Fruit fly (Drosophila melanogaster) whole organism, embryonic: ENCODE results near the gene CG6470.

Experiments
- Abd-B ChIP-seq: fragments of 200-800 bp; sonication (Bioruptor generic); optimal IDR thresholded peaks from 2 replicates; lab custom pipeline; 2018; ENCODE audit warnings: missing biosample characterization, mild to moderate bottlenecking, missing genetic modification characterization, moderate library complexity
- Atf-2 ChIP-seq: fragments of 200-800 bp; sonication (Bioruptor generic); optimal IDR thresholded peaks from 2 replicates; lab custom pipeline; 2016; ENCODE audit warnings: missing biosample characterization, missing genetic modification characterization
- Atf3 ChIP-seq: fragments of 200-800 bp; sonication (Bioruptor generic); optimal IDR thresholded peaks from 3 replicates; lab custom pipeline; 2016; ENCODE audit warnings: missing biosample characterization, missing genetic modification characterization
- Bgb ChIP-seq: fragments of 200-800 bp; sonication (Bioruptor generic); IDR thresholded peaks from 2 replicates; pipeline ENCODE4 v1.3.6; 2022; ENCODE audit warnings: missing biosample characterization, missing genetic modification characterization; ENCODE audit not compliant: partially characterized antibody
- CG10366 ChIP-seq: fragments of 200-800 bp; sonication (Bioruptor generic); IDR thresholded peaks from 2 replicates; pipeline ENCODE4 v1.3.6; 2022; ENCODE audit warnings: missing biosample characterization, missing genetic modification characterization
- CG11093 ChIP-seq: fragments of 200-800 bp; sonication (Bioruptor generic); IDR thresholded peaks from 3 replicates; pipeline ENCODE4 v1.3.6; 2022; ENCODE audit warnings: missing biosample characterization, missing genetic modification characterization
- CG12659 ChIP-seq: fragments of 200-800 bp; sonication (Bioruptor generic); optimal IDR thresholded peaks from 3 replicates; lab custom pipeline; 2017; ENCODE audit warnings: mild to moderate bottlenecking, missing biosample characterization, missing genetic modification reagents, missing genetic modification characterization
- CG12744 ChIP-seq: fragments of 200-800 bp; sonication (Bioruptor generic); optimal IDR thresholded peaks from 2 replicates; lab custom pipeline; 2016; ENCODE audit warnings: missing biosample characterization, missing genetic modification characterization
- CG15696 ChIP-seq: fragments of 200-800 bp; sonication (Bioruptor generic); optimal IDR thresholded peaks from 2 replicates; lab custom pipeline; 2019; ENCODE audit warnings: missing biosample characterization, mild to moderate bottlenecking, missing genetic modification characterization, moderate library complexity
- CG16813 ChIP-seq: fragments of 200-800 bp; sonication (Bioruptor generic); IDR thresholded peaks from 3 replicates; pipeline ENCODE4 v1.3.6; 2022; ENCODE audit warnings: missing biosample characterization, missing genetic modification characterization; ENCODE audit not compliant: partially characterized antibody
- CG16815 ChIP-seq: fragments of 200-800 bp; sonication (Bioruptor generic); optimal IDR thresholded peaks from 3 replicates; lab custom pipeline; 2017; ENCODE audit warnings: missing biosample characterization, mild to moderate bottlenecking, missing genetic modification characterization
- CG2129 ChIP-seq: fragments of 200-800 bp; sonication (Bioruptor generic); IDR thresholded peaks from 2 replicates; pipeline ENCODE4 v1.3.6; 2022; ENCODE audit warnings: missing biosample characterization, missing genetic modification characterization; ENCODE audit not compliant: partially characterized antibody
- CG32772 ChIP-seq: fragments of 200-800 bp; sonication (Bioruptor generic); IDR thresholded peaks from 2 replicates; pipeline ENCODE4 v1.3.6; 2022; ENCODE audit warnings: missing biosample characterization, missing genetic modification characterization
- CG34376 ChIP-seq: fragments of 200-800 bp; sonication (Bioruptor generic); optimal IDR thresholded peaks from 2 replicates; lab custom pipeline; 2018; ENCODE audit warnings: missing biosample characterization, mild to moderate bottlenecking, missing genetic modification characterization
- CG43689 ChIP-seq: fragments of 200-800 bp; sonication (Bioruptor generic); IDR thresholded peaks from 2 replicates; pipeline ENCODE4 v1.3.6; 2022; ENCODE audit warnings: missing biosample characterization, missing genetic modification characterization
- CG4617 ChIP-seq: fragments of 200-800 bp; sonication (Bioruptor generic); optimal IDR thresholded peaks from 3 replicates; lab custom pipeline; 2016; ENCODE audit warnings: missing biosample characterization, missing genetic modification characterization, borderline replicate concordance
- CG4820 ChIP-seq: fragments of 200-800 bp; sonication (Bioruptor generic); optimal IDR thresholded peaks from 3 replicates; lab custom pipeline; 2016; ENCODE audit warnings: missing biosample characterization, missing genetic modification characterization
- CG7271 ChIP-seq: fragments of 200-800 bp; sonication (Bioruptor generic); optimal IDR thresholded peaks from 2 replicates; lab custom pipeline; 2018; ENCODE audit warnings: missing biosample characterization, mild to moderate bottlenecking, missing genetic modification characterization, moderate library complexity
- CG8944 ChIP-seq: fragments of 200-800 bp; sonication (Bioruptor generic); optimal IDR thresholded peaks from 3 replicates; lab custom pipeline; 2016; ENCODE audit warnings: missing biosample characterization, missing genetic modification characterization
- CG9215 ChIP-seq: fragments of 200-800 bp; sonication (Bioruptor generic); IDR thresholded peaks from 2 replicates; pipeline ENCODE4 v1.3.6; 2022; ENCODE audit warnings: missing biosample characterization, missing genetic modification characterization
- CG9876 ChIP-seq: fragments of 200-800 bp; sonication (Bioruptor generic); optimal IDR thresholded peaks from 2 replicates; lab custom pipeline; 2016; ENCODE audit warnings: missing biosample characterization, missing genetic modification characterization
- ERR ChIP-seq: fragments of 200-800 bp; sonication (Bioruptor generic); optimal IDR thresholded peaks from 2 replicates; lab custom pipeline; 2016; ENCODE audit warnings: missing biosample characterization, missing genetic modification characterization
- Ets65A ChIP-seq: fragments of 200-800 bp; sonication (Bioruptor generic); peaks from one replicate; lab custom pipeline; 2016; ENCODE audit warnings: missing biosample characterization, missing genetic modification characterization
- GATAe ChIP-seq: fragments of 200-800 bp; sonication (Bioruptor generic); conservative IDR thresholded peaks from 2 replicates; pipeline ENCODE4 v1.3.6; 2022; ENCODE audit warnings: missing biosample characterization, missing genetic modification characterization
- Hr78 ChIP-seq, 2 experiments: fragments of 200-800 bp in 1 of 2; fragments of >200 bp in 1 of 2; sonication (Bioruptor generic) in 1 of 2; optimal IDR thresholded peaks; 2 replicates each; lab custom pipeline; 2017 to 2019; ENCODE audit warnings: missing biosample characterization in 2 of 2, missing genetic modification characterization in 2 of 2, mild to moderate bottlenecking in 1 of 2, moderate library complexity in 1 of 2
- Med ChIP-seq: fragments of 200-800 bp; sonication (Bioruptor generic); peaks from one replicate; lab custom pipeline; 2016; ENCODE audit warnings: missing biosample characterization, missing genetic modification characterization, mild to moderate bottlenecking, inconsistent platforms, moderate library complexity
- Oaz ChIP-seq: fragments of 200-800 bp; sonication (Bioruptor generic); IDR thresholded peaks from 2 replicates; pipeline ENCODE4 v1.3.6; 2022; ENCODE audit warnings: missing biosample characterization, missing genetic modification characterization
- Optix ChIP-seq: fragments of 200-800 bp; sonication (Bioruptor generic); IDR thresholded peaks from 3 replicates; pipeline ENCODE4 v1.3.6; 2022; ENCODE audit warnings: missing biosample characterization, missing genetic modification characterization
- Trl ChIP-seq, 3 experiments: fragments of >200 bp in 2 of 3; fragments of 200-800 bp in 1 of 3; sonication (Bioruptor generic) in 1 of 3; optimal IDR thresholded peaks; 2 replicates in 1 of 3; 3 replicates in 2 of 3; lab custom pipeline; 2016 to 2017; ENCODE audit warnings: missing biosample characterization in 1 of 3, missing genetic modification characterization in 1 of 3
- Vsx1 ChIP-seq: fragments of 200-800 bp; sonication (Bioruptor generic); optimal IDR thresholded peaks from 2 replicates; lab custom pipeline; 2017; ENCODE audit warnings: missing biosample characterization, mild to moderate bottlenecking, missing genetic modification characterization, missing genetic modification reagents
- amos ChIP-seq: fragments of 200-800 bp; sonication (Bioruptor generic); IDR thresholded peaks from 2 replicates; pipeline ENCODE4 v1.3.6; 2022; ENCODE audit warnings: missing biosample characterization, missing genetic modification characterization; ENCODE audit not compliant: partially characterized antibody
- bigmax ChIP-seq: fragments of 200-800 bp; sonication (Bioruptor generic); optimal IDR thresholded peaks from 2 replicates; lab custom pipeline; 2018; ENCODE audit warnings: missing biosample characterization, mild to moderate bottlenecking, missing genetic modification characterization
- bowl ChIP-seq: fragments of 200-800 bp; sonication (Bioruptor generic); IDR thresholded peaks from 2 replicates; pipeline ENCODE4 v1.3.6; 2022; ENCODE audit warnings: missing biosample characterization, missing genetic modification characterization
- btn ChIP-seq: fragments of 200-800 bp; sonication (Bioruptor generic); optimal IDR thresholded peaks from 2 replicates; lab custom pipeline; 2016; ENCODE audit warnings: missing biosample characterization, missing genetic modification characterization
- chinmo ChIP-seq: fragments of 200-800 bp; sonication (Bioruptor generic); IDR thresholded peaks from 4 replicates; pipeline ENCODE4 v1.3.6; 2022; ENCODE audit warnings: missing biosample characterization, missing genetic modification characterization; ENCODE audit not compliant: partially characterized antibody
- dm ChIP-seq: fragments of 200-800 bp; sonication (Bioruptor generic); optimal IDR thresholded peaks from 3 replicates; lab custom pipeline; 2016; ENCODE audit warnings: missing biosample characterization, missing genetic modification characterization
- dmrt99B ChIP-seq: fragments of 200-800 bp; sonication (Bioruptor generic); optimal IDR thresholded peaks from 2 replicates; lab custom pipeline; 2018; ENCODE audit warnings: missing biosample characterization, mild to moderate bottlenecking, missing genetic modification characterization, moderate library complexity
- exex ChIP-seq: fragments of 200-800 bp; sonication (Bioruptor generic); optimal IDR thresholded peaks from 4 replicates; lab custom pipeline; 2018; ENCODE audit warnings: missing biosample characterization, mild to moderate bottlenecking, missing genetic modification characterization, moderate library complexity
- ind ChIP-seq: fragments of 200-800 bp; sonication (Bioruptor generic); optimal IDR thresholded peaks from 3 replicates; lab custom pipeline; 2016; ENCODE audit warnings: missing biosample characterization, missing genetic modification characterization
- knrl ChIP-seq: fragments of 200-800 bp; sonication (Bioruptor generic); IDR thresholded peaks from 3 replicates; pipeline ENCODE4 v1.3.6; 2022; ENCODE audit warnings: missing biosample characterization, missing genetic modification characterization; ENCODE audit not compliant: partially characterized antibody
- lab ChIP-seq: fragments of 200-800 bp; sonication (Bioruptor generic); optimal IDR thresholded peaks from 3 replicates; lab custom pipeline; 2017; ENCODE audit warnings: missing biosample characterization, missing genetic modification characterization, mild to moderate bottlenecking, moderate library complexity, missing genetic modification reagents
- lbe ChIP-seq: fragments of 200-800 bp; sonication (Bioruptor generic); optimal IDR thresholded peaks from 2 replicates; lab custom pipeline; 2016; ENCODE audit warnings: missing biosample characterization, mild to moderate bottlenecking, missing genetic modification characterization
- nom ChIP-seq: fragments of 200-800 bp; sonication (Bioruptor generic); optimal IDR thresholded peaks from 2 replicates; lab custom pipeline; 2017; ENCODE audit warnings: missing biosample characterization, missing genetic modification characterization, mild to moderate bottlenecking, moderate library complexity, missing genetic modification reagents
- pho ChIP-seq: fragments of 200-800 bp; sonication (Bioruptor generic); optimal IDR thresholded peaks from 2 replicates; lab custom pipeline; 2016; ENCODE audit warnings: missing biosample characterization, missing genetic modification characterization
- pnt ChIP-seq: fragments of 200-800 bp; sonication (Bioruptor generic); optimal IDR thresholded peaks from 3 replicates; lab custom pipeline; 2016; ENCODE audit warnings: missing biosample characterization, missing genetic modification characterization
- sna ChIP-seq: fragments of 200-800 bp; sonication (Bioruptor generic); IDR thresholded peaks from 2 replicates; pipeline ENCODE4 v1.3.6; 2022; ENCODE audit warnings: missing biosample characterization, missing genetic modification characterization; ENCODE audit not compliant: partially characterized antibody
- sug ChIP-seq: fragments of 200-800 bp; optimal IDR thresholded peaks from 2 replicates; lab custom pipeline; 2019; ENCODE audit warnings: missing biosample characterization, mild to moderate bottlenecking, missing genetic modification characterization, moderate library complexity
- toy ChIP-seq: fragments of 200-800 bp; sonication (Bioruptor generic); IDR thresholded peaks from 2 replicates; pipeline ENCODE4 v1.3.6; 2022; ENCODE audit warnings: missing biosample characterization, missing genetic modification characterization

Gene CG6470

DNA sequence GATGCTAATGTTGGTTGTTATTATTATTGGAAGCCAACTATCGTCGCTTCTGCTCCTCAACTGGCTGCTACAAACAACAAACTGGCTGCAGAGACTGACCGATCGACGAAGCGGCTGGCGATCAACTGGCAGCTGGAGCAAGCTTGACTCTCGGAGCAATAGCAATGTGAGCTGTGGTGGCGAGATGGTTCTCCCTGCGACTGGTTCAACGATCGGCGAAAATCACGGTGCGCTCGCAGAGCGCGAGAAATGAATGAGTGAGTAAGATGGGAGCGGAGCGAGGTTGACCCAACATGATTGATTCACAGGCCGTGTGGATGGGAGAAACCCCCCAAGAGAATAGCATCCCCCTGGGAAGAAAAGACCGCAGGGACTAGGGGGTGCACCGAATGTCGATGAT is 25.2 kb downstream of the CG6470 start, which contains the start of gene CG15046 (continued):
- TF ChIP-seq pho (GFP tag; lab: Kevin White, UChicago) (no peak), Trl (optimal IDR thresholded peaks at IDR 0.05; lab: Kevin White, UChicago) (peak; percentile 27 to 55), Trl (GFP tag; optimal IDR thresholded peaks at IDR 0.05; lab: Kevin White, UChicago) (no peak), pnt (no peak), btn (GFP tag; lab: Kevin White, UChicago) (no peak), CG4820 (GFP tag; lab: Kevin White, UChicago) (no peak), CG12659 (GFP tag; lab: Kevin White, UChicago) (no peak), CG9215 (no peak), knrl (GFP tag; lab: Robert Waterston, UW) (peak; percentile 22; the same call in 1 of the 3 replicates), ERR (GFP tag; lab: Kevin White, UChicago) (no peak), lab (GFP tag; lab: Kevin White, UChicago) (no peak), chinmo (GFP tag; lab: Robert Waterston, UW) (0 out of 4 replicates have a peak, but pooled peaks have one; percentile 60), Oaz (GFP tag; lab: Robert Waterston, UW) (no peak), dmrt99B (tag; lab: Kevin White, UChicago) (no peak), CG43689 (GFP tag; lab: Robert Waterston, UW) (no peak), CG16815 (no peak), GATAe (GFP tag; lab: Robert Waterston, UW) (no peak), dm (GFP tag; lab: Kevin White, UChicago) (no peak), Vsx1 (GFP tag; lab: Kevin White, UChicago) (no peak), Med (GFP tag; lab: Kevin White, UChicago) (peak; percentile 65), CG9876 (GFP tag; lab: Kevin White, UChicago) (no peak), amos (GFP tag; lab: Robert Waterston, UW) (no peak), CG2129 (no peak)

DNA sequence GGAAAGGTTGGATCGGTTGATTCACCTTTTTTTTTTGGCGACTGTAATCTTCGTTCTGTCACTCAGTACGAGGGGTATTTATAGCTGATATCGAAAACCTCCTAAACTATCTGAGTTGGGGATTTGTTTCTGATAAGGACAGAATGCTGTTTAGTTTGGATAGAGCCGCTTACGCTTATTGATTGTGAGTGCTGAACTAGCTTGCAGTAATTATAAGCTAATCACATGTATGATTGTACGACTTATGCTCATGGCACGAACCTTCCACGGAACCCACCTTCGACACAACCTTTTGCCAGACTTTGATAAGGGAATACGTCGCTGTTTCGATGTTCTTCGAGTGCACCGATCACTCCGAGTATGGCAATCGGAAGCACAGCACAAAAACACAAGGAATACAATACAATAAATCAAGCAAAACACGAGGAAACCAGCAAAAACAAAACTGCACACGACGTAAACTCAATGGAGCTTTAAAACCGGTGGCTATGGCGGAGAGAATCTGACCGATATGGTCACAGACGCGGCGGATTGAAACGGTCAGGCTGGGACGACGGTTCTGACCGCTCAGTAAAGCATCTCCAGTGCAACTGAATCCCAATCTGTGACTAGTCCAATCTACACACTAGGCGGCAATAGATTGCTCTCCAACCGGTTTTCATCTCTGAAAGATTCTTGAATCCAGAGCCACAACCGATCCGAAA is 28.2 kb downstream of the CG6470 start, which contains the start of gene psh:
Gene psh, minus strand, starts transcription at position 566 of the 704 bp plus-strand sequence.
- TF ChIP-seq Atf3 (GFP tag; lab: Kevin White, UChicago) (no peak), CG16813 (no peak), exex (tag; lab: Kevin White, UChicago) (peak; percentile 72), lbe (GFP tag; lab: Kevin White, UChicago) (no peak), Hr78 (GFP tag; optimal IDR thresholded peaks at IDR 0.05; lab: Kevin White, UChicago) (peak in 1 of 2 experiments; percentile 66), CG7271 (tag; lab: Kevin White, UChicago) (no peak), nom (GFP tag; lab: Kevin White, UChicago) (peak; percentile 39), Abd-B (no peak), CG15696 (tag; lab: Kevin White, UChicago) (no peak), sna (GFP tag; lab: Robert Waterston, UW) (no peak), Atf-2 (GFP tag; lab: Kevin White, UChicago) (no peak), CG10366 (GFP tag; lab: Robert Waterston, UW) (no peak), CG8944 (GFP tag; lab: Kevin White, UChicago) (no peak), ind (GFP tag; lab: Kevin White, UChicago) (no peak), toy (GFP tag; lab: Robert Waterston, UW) (no peak), chinmo (GFP tag; lab: Robert Waterston, UW) (0 out of 4 replicates have a peak, but pooled peaks have one; percentile 67), CG12744 (GFP tag; lab: Kevin White, UChicago) (no peak), Optix (GFP tag; lab: Robert Waterston, UW) (no peak), sug (peak; percentile 23), CG34376 (GFP tag; lab: Kevin White, UChicago) (peak; percentile 3), Bgb (GFP tag; lab: Robert Waterston, UW) (no peak), CG4617 (GFP tag; lab: Kevin White, UChicago) (no peak), CG11093 (no peak), CG32772 (GFP tag; lab: Robert Waterston, UW) (no peak), bowl (no peak), Ets65A (peak; percentile 17), bigmax (no peak)
